Fruit fly (Drosophila melanogaster): ENCODE data around the gene CG32655.

The CG32655 gene

dm6 chrX:12227975-12228374 is 7.7 kb downstream of the CG32655 start (continued):
- TF ChIP-seq CG31627 (GFP tag; optimal IDR thresholded peaks at IDR 0.05): no peak
- TF ChIP-seq CG15336 (GFP tag; IDR thresholded peaks at IDR 0.05): peak; percentile 58
- TF ChIP-seq CG10631 (GFP tag; optimal IDR thresholded peaks at IDR 0.05): peak; percentile 25
- TF ChIP-seq topi (GFP tag; optimal IDR thresholded peaks at IDR 0.05): no peak
- no peak for TF ChIP-seq CG11762 (GFP tag; optimal IDR thresholded peaks at IDR 0.05; ENCODE audit: insufficient read depth)
- TF ChIP-seq Gug (GFP tag; IDR thresholded peaks at IDR 0.05): 0 out of 2 replicates have a peak, but pooled peaks have one; percentile 17
- TF ChIP-seq acj6 (GFP tag; optimal IDR thresholded peaks at IDR 0.05): peak; percentile 44
- TF ChIP-seq Lpt (GFP tag; optimal IDR thresholded peaks at IDR 0.05): no peak
- TF ChIP-seq dsx (GFP tag; optimal IDR thresholded peaks at IDR 0.05; ENCODE audit: poor library complexity, severe bottlenecking): peak; percentile 40
- TF ChIP-seq CG32006 (GFP tag; optimal IDR thresholded peaks at IDR 0.05): peak; percentile 49
- TF ChIP-seq CG7368 (GFP tag; optimal IDR thresholded peaks at IDR 0.05): no peak
- TF ChIP-seq salr (GFP tag; optimal IDR thresholded peaks at IDR 0.05): peak in 1 of 2 experiments; percentile 11
- no peak for TF ChIP-seq CG6854 (GFP tag; optimal IDR thresholded peaks at IDR 0.05)
- TF ChIP-seq Eip78C (GFP tag): peak; percentile 80
- TF ChIP-seq pdm3 (GFP tag; optimal IDR thresholded peaks at IDR 0.05): peak; percentile 10
- TF ChIP-seq CG4318 (GFP tag; optimal IDR thresholded peaks at IDR 0.05): peak; percentile 23
- TF ChIP-seq esn (GFP tag; optimal IDR thresholded peaks at IDR 0.05): peak; percentile 8
- TF ChIP-seq OdsH (GFP tag; optimal IDR thresholded peaks at IDR 0.05): peak; percentile 42
- peak; percentile 18 for TF ChIP-seq Hr4 (GFP tag; optimal IDR thresholded peaks at IDR 0.05)
- TF ChIP-seq Sox102F (GFP tag; optimal IDR thresholded peaks at IDR 0.05): no peak
- TF ChIP-seq CG6808 (GFP tag; optimal IDR thresholded peaks at IDR 0.05): no peak
- no peak for TF ChIP-seq CG6163 (GFP tag; IDR thresholded peaks at IDR 0.05)
- peak; percentile 32 for TF ChIP-seq CG6792 (GFP tag; optimal IDR thresholded peaks at IDR 0.05)
- no peak for TF ChIP-seq Sox14 (GFP tag; optimal IDR thresholded peaks at IDR 0.05)

dm6 chrX:12226561-12226960 is 9.1 kb downstream of the CG32655 start:
- TF ChIP-seq Eip78C (GFP tag) (peak; percentile 98), CG8632 (GFP tag; optimal IDR thresholded peaks at IDR 0.05) (peak; percentile 92), CG6163 (GFP tag; IDR thresholded peaks at IDR 0.05) (peak; percentile 96), CG6792 (GFP tag; optimal IDR thresholded peaks at IDR 0.05) (peak; percentile 95), CG1621 (tag; optimal IDR thresholded peaks at IDR 0.05) (peak; percentile 94), topi (GFP tag; optimal IDR thresholded peaks at IDR 0.05) (peak; percentile 96), CG11762 (GFP tag; optimal IDR thresholded peaks at IDR 0.05; ENCODE audit: insufficient read depth) (peak; percentile 88), Sox14 (GFP tag; optimal IDR thresholded peaks at IDR 0.05) (peak; percentile 96), Gug (GFP tag; IDR thresholded peaks at IDR 0.05) (peak; percentile 90), Eip93F (GFP tag; optimal IDR thresholded peaks at IDR 0.05) (peak; percentile 64), Hr4 (GFP tag; optimal IDR thresholded peaks at IDR 0.05) (peak; percentile 94), ss (GFP tag; optimal IDR thresholded peaks at IDR 0.05) (peak; percentile 96), fd85E (GFP tag; optimal IDR thresholded peaks at IDR 0.05) (peak; percentile 86), lz (GFP tag; optimal IDR thresholded peaks at IDR 0.05) (peak; percentile 96), eg (GFP tag; IDR thresholded peaks at IDR 0.05) (peak; percentile 95), CG4318 (GFP tag; optimal IDR thresholded peaks at IDR 0.05) (peak; percentile 93), CG15336 (GFP tag; IDR thresholded peaks at IDR 0.05) (peak; percentile 93), fd59A (GFP tag; optimal IDR thresholded peaks at IDR 0.05) (peak; percentile 93), Eip75B (GFP tag; optimal IDR thresholded peaks at IDR 0.05) (peak; percentile 94), svp (GFP tag) (peak; percentile 97), CG10669 (GFP tag; optimal IDR thresholded peaks at IDR 0.05) (peak; percentile 94), Hr39 (GFP tag; optimal IDR thresholded peaks at IDR 0.05) (peak; percentile 96), CG32006 (GFP tag; optimal IDR thresholded peaks at IDR 0.05) (peak; percentile 96), CG34406 (GFP tag; optimal IDR thresholded peaks at IDR 0.05) (peak; percentile 91), pdm3 (GFP tag; optimal IDR thresholded peaks at IDR 0.05) (peak; percentile 95), spab (GFP tag; optimal IDR thresholded peaks at IDR 0.05) (peak; percentile 91), CG16779 (tag; optimal IDR thresholded peaks at IDR 0.05) (peak; percentile 90), Hr38 (GFP tag; optimal IDR thresholded peaks at IDR 0.05) (peak; percentile 75), CG6808 (GFP tag; optimal IDR thresholded peaks at IDR 0.05) (peak; percentile 93), Sox15 (GFP tag; optimal IDR thresholded peaks at IDR 0.05) (peak; percentile 90), CG11294 (GFP tag; IDR thresholded peaks at IDR 0.05) (peak; percentile 86), CG6854 (GFP tag; optimal IDR thresholded peaks at IDR 0.05) (peak; percentile 91), dac (GFP tag; optimal IDR thresholded peaks at IDR 0.05) (peak; percentile 95), CG11902 (GFP tag; optimal IDR thresholded peaks at IDR 0.05) (peak; percentile 91), dsx (GFP tag; optimal IDR thresholded peaks at IDR 0.05; ENCODE audit: poor library complexity, severe bottlenecking) (peak; percentile 93), fkh (GFP tag; optimal IDR thresholded peaks at IDR 0.05) (no peak), CG9139 (GFP tag; optimal IDR thresholded peaks at IDR 0.05) (peak; percentile 92), esn (GFP tag; optimal IDR thresholded peaks at IDR 0.05) (peak; percentile 95), vri (GFP tag; optimal IDR thresholded peaks at IDR 0.05) (peak; percentile 91)

Measured in whole organism, prepupa.